Worm (Caenorhabditis elegans): Measurements from ENCODE around the gene txt-10.

txt-10 gene

DNA sequence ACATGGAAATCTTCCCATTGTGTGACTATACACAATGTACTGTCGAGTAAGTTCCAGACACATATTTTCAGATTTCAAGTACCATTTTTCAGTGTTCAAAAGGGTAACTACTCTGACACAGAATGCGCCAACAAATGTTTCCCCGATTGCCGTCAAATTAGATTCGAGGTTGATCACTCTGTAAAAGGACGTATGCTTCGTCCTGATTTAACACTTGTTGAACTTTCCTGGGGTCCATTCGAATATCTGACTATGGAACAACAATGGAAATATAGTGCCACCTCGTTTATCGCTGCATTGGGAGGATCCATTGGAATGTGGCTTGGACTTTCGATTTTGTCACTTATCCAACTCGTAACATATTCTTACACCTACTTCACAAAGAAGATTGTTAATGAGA is 41.6 kb upstream of the txt-10 start:
- TF ChIP-seq sox-2 (GFP tag; IDR thresholded peaks at IDR 0.05) (no peak), rnt-1 (tag; optimal IDR thresholded peaks at IDR 0.05) (no peak), ceh-45 (GFP tag; IDR thresholded peaks at IDR 0.05) (no peak), unc-86 (tag; optimal IDR thresholded peaks at IDR 0.05) (no peak), nhr-232 (tag; optimal IDR thresholded peaks at IDR 0.05) (no peak), nfya-1 (tag; optimal IDR thresholded peaks at IDR 0.05) (no peak), T23F11.4 (GFP tag; optimal IDR thresholded peaks at IDR 0.05) (no peak), unc-42 (tag; optimal IDR thresholded peaks at IDR 0.05) (no peak)

DNA sequence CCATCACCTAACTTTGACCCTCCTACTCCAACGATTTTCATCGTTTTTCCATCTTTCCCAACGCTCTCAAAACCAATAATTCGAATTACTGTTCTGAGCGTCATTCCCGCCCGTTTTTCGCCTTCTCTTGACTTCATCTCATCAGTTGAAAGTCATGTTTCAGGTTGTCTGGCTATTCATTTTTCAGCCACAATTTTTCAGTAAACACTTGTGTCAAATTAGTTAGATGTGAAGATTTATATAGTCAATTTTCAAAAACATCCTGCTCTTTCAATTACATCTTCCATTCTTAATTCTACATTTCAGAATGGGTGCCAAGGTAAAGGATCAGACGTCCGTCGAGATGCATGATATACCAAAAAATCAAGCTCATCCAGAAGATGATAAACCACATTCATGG is 40.0 kb upstream of the txt-10 start, which contains the start of gene del-6:
TSS of gene del-6 (plus strand) at position 301 of the 400 bp plus-strand sequence.
- TF ChIP-seq eyg-1 (tag; optimal IDR thresholded peaks at IDR 0.05) (no peak), madf-2 (tag; optimal IDR thresholded peaks at IDR 0.05) (no peak)

DNA sequence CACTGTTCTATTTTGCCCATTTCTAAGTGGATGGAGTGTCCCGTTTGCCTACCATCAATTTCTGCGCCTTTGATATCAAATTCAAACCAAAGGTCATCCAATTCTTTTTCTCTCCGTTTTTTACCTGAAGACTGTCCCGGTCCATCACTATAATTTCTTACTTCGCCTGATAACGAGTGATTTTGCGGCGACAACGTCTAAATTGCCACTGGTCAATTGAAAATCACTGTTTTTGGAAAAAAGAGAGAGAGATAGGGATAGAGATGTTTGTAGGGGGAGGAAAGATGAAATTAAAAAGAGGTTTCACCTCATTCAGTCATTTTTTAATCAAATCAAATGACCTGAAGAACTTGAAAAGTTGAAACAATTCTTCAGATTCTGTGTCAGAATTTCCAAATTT is 38.9 kb upstream of the txt-10 start:
- TF ChIP-seq C38D4.7 (GFP tag; optimal IDR thresholded peaks at IDR 0.05) (no peak), gmeb-2 (tag; optimal IDR thresholded peaks at IDR 0.05) (no peak), T23F11.4 (GFP tag; optimal IDR thresholded peaks at IDR 0.05) (no peak), ttx-3 (tag; optimal IDR thresholded peaks at IDR 0.05) (no peak), pag-3 (tag; optimal IDR thresholded peaks at IDR 0.05; ENCODE audit: borderline replicate concordance) (no peak), ceh-30 (tag; optimal IDR thresholded peaks at IDR 0.05) (no peak), K09A11.1 (tag; optimal IDR thresholded peaks at IDR 0.05; ENCODE audit: insufficient read depth) (no peak), hlh-6 (tag; optimal IDR thresholded peaks at IDR 0.05) (no peak), unc-42 (tag; optimal IDR thresholded peaks at IDR 0.05) (no peak), ets-4 (tag; optimal IDR thresholded peaks at IDR 0.05) (no peak), F13H6.1 (tag; optimal IDR thresholded peaks at IDR 0.05) (no peak), ceh-18 (tag; optimal IDR thresholded peaks at IDR 0.05) (no peak), unc-55 (GFP tag; optimal IDR thresholded peaks at IDR 0.05) (no peak), rnt-1 (tag; optimal IDR thresholded peaks at IDR 0.05) (no peak), odd-2 (tag; optimal IDR thresholded peaks at IDR 0.05) (no peak)

DNA sequence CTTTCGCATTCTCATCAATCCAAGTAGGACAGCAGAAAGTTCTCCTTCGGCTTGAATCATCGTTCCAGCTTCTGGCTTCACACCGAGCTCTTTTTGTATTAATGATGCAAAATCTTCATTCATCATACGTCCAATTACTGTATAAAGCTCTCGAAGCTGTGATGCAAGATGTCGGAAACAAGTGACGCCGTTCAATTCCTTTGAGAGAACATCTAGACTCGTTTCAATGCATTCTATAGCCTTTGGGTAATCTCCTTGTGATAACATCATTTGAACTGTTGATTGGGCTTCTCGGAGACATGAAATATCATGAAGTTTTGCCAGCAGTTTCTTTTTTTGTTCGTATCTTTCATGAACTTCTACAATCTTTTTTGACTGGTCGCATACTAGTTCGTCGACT is 35.9 kb upstream of the txt-10 start:
- TF ChIP-seq ceh-9 (tag; optimal IDR thresholded peaks at IDR 0.05) (no peak), ceh-22 (tag; optimal IDR thresholded peaks at IDR 0.05) (no peak)

DNA sequence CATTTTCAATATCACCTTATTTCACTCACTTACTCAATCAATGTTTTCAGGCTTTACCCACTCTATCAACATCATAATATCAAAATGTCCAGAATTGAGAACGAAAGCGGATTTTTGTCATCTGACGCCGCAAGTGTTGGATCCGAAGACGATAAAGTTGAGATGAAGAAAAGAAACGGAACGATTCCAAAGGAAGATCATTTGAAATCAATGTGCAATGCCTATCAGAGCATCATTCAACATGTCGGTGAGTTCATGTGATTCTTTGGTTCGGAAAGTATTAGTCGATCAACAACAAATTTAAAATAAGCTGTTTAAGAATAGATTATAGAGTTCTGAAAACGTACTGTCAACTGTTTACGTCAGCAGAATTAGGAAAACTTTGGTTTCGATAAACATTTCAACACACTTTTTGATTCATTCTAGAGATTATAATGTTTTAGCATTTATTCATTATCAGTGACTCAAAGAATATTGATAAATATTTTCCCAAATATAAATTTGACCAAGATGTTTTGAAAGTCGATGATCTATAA is 32.3 kb upstream of the txt-10 start, which contains the start of gene cat-4:
TSS of gene cat-4 (plus strand) at position 51 of the 536 bp plus-strand sequence.
- no peak for TF ChIP-seq ceh-24 (tag; optimal IDR thresholded peaks at IDR 0.05)

DNA sequence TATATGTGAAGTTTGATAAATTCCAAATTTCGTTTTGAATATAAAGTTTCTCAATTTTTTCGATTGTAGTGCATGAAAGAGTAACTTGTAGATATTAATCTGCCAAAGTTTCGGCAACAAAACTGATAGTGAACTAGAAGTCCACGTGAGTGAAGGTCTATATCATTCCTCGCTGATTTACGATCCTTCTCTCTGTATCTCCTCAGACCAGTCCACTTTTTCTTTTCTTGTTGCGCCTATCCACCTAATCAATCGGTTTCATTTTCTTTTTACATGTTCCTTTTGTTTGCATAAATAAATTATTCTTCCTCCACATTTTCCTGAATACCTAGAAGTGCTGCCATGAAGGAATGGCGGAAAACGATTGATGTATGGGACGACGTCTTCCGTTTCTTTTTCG is 31.5 kb upstream of the txt-10 start:
- no peak for TF ChIP-seq pax-1 (tag; optimal IDR thresholded peaks at IDR 0.05)
- no peak for TF ChIP-seq ceh-6 (GFP tag; optimal IDR thresholded peaks at IDR 0.05)
- TF ChIP-seq dve-1 (tag; optimal IDR thresholded peaks at IDR 0.05) = no peak
- no peak for TF ChIP-seq hlh-13 (GFP tag; optimal IDR thresholded peaks at IDR 0.05)
- no peak for TF ChIP-seq ceh-9 (tag; optimal IDR thresholded peaks at IDR 0.05)
- no peak for TF ChIP-seq ceh-34 (tag; optimal IDR thresholded peaks at IDR 0.05)
- TF ChIP-seq elt-4 (tag; optimal IDR thresholded peaks at IDR 0.05) = no peak
- TF ChIP-seq syd-9 (tag; optimal IDR thresholded peaks at IDR 0.05) = no peak
- no peak for TF ChIP-seq ahr-1 (tag; optimal IDR thresholded peaks at IDR 0.05)
- TF ChIP-seq K02D7.2 (tag; optimal IDR thresholded peaks at IDR 0.05) = no peak
- TF ChIP-seq pqm-1 (tag; optimal IDR thresholded peaks at IDR 0.05) = no peak
- TF ChIP-seq sox-4 (tag; optimal IDR thresholded peaks at IDR 0.05) = no peak
- no peak for TF ChIP-seq fax-1 (tag; optimal IDR thresholded peaks at IDR 0.05)
- no peak for TF ChIP-seq gmeb-2 (tag; optimal IDR thresholded peaks at IDR 0.05)
- TF ChIP-seq hlh-15 (tag; optimal IDR thresholded peaks at IDR 0.05) = no peak
- no peak for TF ChIP-seq fkh-10 (GFP tag; optimal IDR thresholded peaks at IDR 0.05)
- TF ChIP-seq sox-2 (GFP tag; IDR thresholded peaks at IDR 0.05) = no peak
- TF ChIP-seq ref-2 (tag; optimal IDR thresholded peaks at IDR 0.05) = no peak
- no peak for TF ChIP-seq ceh-48 (tag; optimal IDR thresholded peaks at IDR 0.05)
